Fruit fly (Drosophila melanogaster): ENCODE results near the gene CG9536.

The CG9536 gene

dm6 chr2L:6473076-6474037, 3.4 kb downstream of the CG9536 start, which contains the start of gene mmy (continued):
- TF ChIP-seq CG9817 (tag; optimal IDR thresholded peaks at IDR 0.05): peak; percentile 6
- TF ChIP-seq CG3407 (GFP tag; optimal IDR thresholded peaks at IDR 0.05): no peak
- peak; percentile 47 for TF ChIP-seq CG32532 (GFP tag; IDR thresholded peaks at IDR 0.05)
- TF ChIP-seq aop (GFP tag; IDR thresholded peaks at IDR 0.05): peak; percentile 84
- TF ChIP-seq CG9215 (GFP tag; IDR thresholded peaks at IDR 0.05): 0 out of 2 replicates have a peak, but pooled peaks have one; percentile 5
- peak; percentile 15 to 81 for TF ChIP-seq Hr51 (GFP tag; optimal IDR thresholded peaks at IDR 0.05)
- TF ChIP-seq Pdp1 (GFP tag; optimal IDR thresholded peaks at IDR 0.05): peak in 1 of 2 experiments; percentile 64
- TF ChIP-seq Gug (GFP tag; IDR thresholded peaks at IDR 0.05): 0 out of 4 replicates have a peak, but pooled peaks have one; percentile 8
- peak; percentile 33 for TF ChIP-seq Abd-B (GFP tag; optimal IDR thresholded peaks at IDR 0.05)
- TF ChIP-seq CG30020 (tag; optimal IDR thresholded peaks at IDR 0.05): peak; percentile 61
- peak; percentile 50 for TF ChIP-seq CG12104 (GFP tag; optimal IDR thresholded peaks at IDR 0.05)
- TF ChIP-seq CG12071 (GFP tag; optimal IDR thresholded peaks at IDR 0.05): no peak
- TF ChIP-seq ase (GFP tag; IDR thresholded peaks at IDR 0.05): no peak
- no peak for TF ChIP-seq trh (GFP tag; optimal IDR thresholded peaks at IDR 0.05)
- no peak for TF ChIP-seq tup (GFP tag; optimal IDR thresholded peaks at IDR 0.05)
- TF ChIP-seq CG16779 (GFP tag; IDR thresholded peaks at IDR 0.05): no peak
- TF ChIP-seq nom (GFP tag; optimal IDR thresholded peaks at IDR 0.05): peak; percentile 56
- no peak for TF ChIP-seq ham (GFP tag; IDR thresholded peaks at IDR 0.05)
- TF ChIP-seq dan (GFP tag; IDR thresholded peaks at IDR 0.05): no peak
- peak; percentile 19 for TF ChIP-seq CG8944 (GFP tag; optimal IDR thresholded peaks at IDR 0.05)
- peak; percentile 62 for TF ChIP-seq MBD-R2 (GFP tag; IDR thresholded peaks at IDR 0.05)
- no peak for TF ChIP-seq hb (GFP tag; IDR thresholded peaks at IDR 0.05; ENCODE audit: partially characterized antibody)
- TF ChIP-seq Sox102F (GFP tag; optimal IDR thresholded peaks at IDR 0.05): peak; percentile 72
- TF ChIP-seq CG10654 (GFP tag; optimal IDR thresholded peaks at IDR 0.05): no peak
- no peak for TF ChIP-seq CG18619 (GFP tag; optimal IDR thresholded peaks at IDR 0.05)
- TF ChIP-seq HLH54F (GFP tag; optimal IDR thresholded peaks at IDR 0.05): peak; percentile 32
- TF ChIP-seq Vsx1 (GFP tag; optimal IDR thresholded peaks at IDR 0.05): no peak
- TF ChIP-seq CG1647 (GFP tag; optimal IDR thresholded peaks at IDR 0.05): no peak
- peak; percentile 73 for TF ChIP-seq exex (tag; optimal IDR thresholded peaks at IDR 0.05)
- no peak for TF ChIP-seq fd102C (GFP tag; optimal IDR thresholded peaks at IDR 0.05)
- no peak for TF ChIP-seq sisA (GFP tag; IDR thresholded peaks at IDR 0.05)
- no peak for TF ChIP-seq CG5953 (GFP tag; IDR thresholded peaks at IDR 0.05)
- TF ChIP-seq pita (GFP tag; optimal IDR thresholded peaks at IDR 0.05): no peak
- no peak for TF ChIP-seq CG3995 (GFP tag; optimal IDR thresholded peaks at IDR 0.05)
- TF ChIP-seq CG3726 (GFP tag; IDR thresholded peaks at IDR 0.05): no peak
- peak; percentile 74 for TF ChIP-seq D19A (tag; optimal IDR thresholded peaks at IDR 0.05)
- TF ChIP-seq CG2678 (tag; optimal IDR thresholded peaks at IDR 0.05): peak; percentile 73
- TF ChIP-seq gcm2 (GFP tag; optimal IDR thresholded peaks at IDR 0.05): no peak
- TF ChIP-seq gsb (GFP tag; IDR thresholded peaks at IDR 0.05): no peak
- TF ChIP-seq ewg (GFP tag; optimal IDR thresholded peaks at IDR 0.05): peak; percentile 21
- TF ChIP-seq Ssrp (tag; optimal IDR thresholded peaks at IDR 0.05): peak; percentile 61
- peak; percentile 38 for TF ChIP-seq Fer1 (GFP tag; optimal IDR thresholded peaks at IDR 0.05)
- TF ChIP-seq fru (optimal IDR thresholded peaks at IDR 0.05): no peak
- peak; percentile 37 for TF ChIP-seq vvl (GFP tag; IDR thresholded peaks at IDR 0.05)
- no peak; the same call in 1 of the 2 replicates for TF ChIP-seq wdn (GFP tag; IDR thresholded peaks at IDR 0.05)
- TF ChIP-seq Spps (tag; optimal IDR thresholded peaks at IDR 0.05): no peak
- TF ChIP-seq lbe (GFP tag; optimal IDR thresholded peaks at IDR 0.05): peak; percentile 57
- TF ChIP-seq CG30431 (GFP tag; optimal IDR thresholded peaks at IDR 0.05): peak; percentile 3
- TF ChIP-seq kni (GFP tag; optimal IDR thresholded peaks at IDR 0.05): peak; percentile 73
